Worm (Caenorhabditis elegans): ENCODE measurements around the gene Y43F8B.19.

Gene Y43F8B.19

ce11 chrV:19497087-19497486, 15.0 kb downstream of the Y43F8B.19 start:
- TF ChIP-seq nhr-71 (tag; optimal IDR thresholded peaks at IDR 0.05) = no peak
- no peak for TF ChIP-seq egl-13 (tag; optimal IDR thresholded peaks at IDR 0.05)
- TF ChIP-seq nhr-237 (tag; optimal IDR thresholded peaks at IDR 0.05) = no peak
- TF ChIP-seq ama-1 (optimal IDR thresholded peaks at IDR 0.05) = no peak
- no peak for TF ChIP-seq nhr-12 (tag; optimal IDR thresholded peaks at IDR 0.05)
- TF ChIP-seq vab-15 (tag; optimal IDR thresholded peaks at IDR 0.05) = no peak
- TF ChIP-seq tlp-1 (tag; optimal IDR thresholded peaks at IDR 0.05) = no peak
- no peak for TF ChIP-seq efl-1 (optimal IDR thresholded peaks at IDR 0.05)
- TF ChIP-seq efl-1 (GFP tag; optimal IDR thresholded peaks at IDR 0.05 in 1 of 2) = no peak
- no peak for TF ChIP-seq nhr-47 (tag; optimal IDR thresholded peaks at IDR 0.05)
- no peak for TF ChIP-seq alr-1 (tag; optimal IDR thresholded peaks at IDR 0.05; ENCODE audit: borderline replicate concordance)

DNA sequence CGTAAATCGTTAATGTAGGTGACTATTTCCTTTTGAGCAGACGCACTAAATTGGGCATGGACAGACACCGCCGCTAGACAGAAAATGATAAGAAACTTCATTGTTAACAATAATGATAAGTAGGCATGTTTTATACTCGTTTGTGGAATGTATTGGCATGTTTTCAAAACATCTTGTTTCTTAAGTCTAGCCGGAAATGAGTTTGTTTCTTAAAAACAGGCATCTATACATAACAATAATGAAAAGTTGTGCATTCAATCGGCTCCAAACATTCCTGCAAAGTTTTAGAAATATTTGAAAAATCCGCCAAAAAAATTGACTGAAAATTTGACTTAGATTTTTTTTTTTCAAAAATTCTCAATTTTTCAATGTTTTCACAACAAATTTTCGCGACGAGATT, 16.5 kb downstream of the Y43F8B.19 start, which contains the start of gene scl-21:
Gene scl-21 (minus strand): TSS at position 101 of the 400 bp plus-strand sequence.
- TF ChIP-seq sup-37 (GFP tag; optimal IDR thresholded peaks at IDR 0.05) = no peak
- no peak for TF ChIP-seq elt-2 (tag; optimal IDR thresholded peaks at IDR 0.05)
- no peak for TF ChIP-seq C34B4.2 (tag; optimal IDR thresholded peaks at IDR 0.05)
- no peak for TF ChIP-seq dpl-1 (GFP tag; optimal IDR thresholded peaks at IDR 0.05)
- TF ChIP-seq lin-35 (GFP tag; optimal IDR thresholded peaks at IDR 0.05) = no peak
- no peak for TF ChIP-seq nhr-237 (tag; optimal IDR thresholded peaks at IDR 0.05)
- no peak for TF ChIP-seq unc-86 (tag; optimal IDR thresholded peaks at IDR 0.05)
- no peak for TF ChIP-seq nhr-28 (tag; optimal IDR thresholded peaks at IDR 0.05)
- no peak for TF ChIP-seq lir-3 (tag; optimal IDR thresholded peaks at IDR 0.05; ENCODE audit: poor library complexity)
- TF ChIP-seq nhr-19 (GFP tag; conservative IDR thresholded peaks at IDR 0.05) = no peak
- TF ChIP-seq mab-9 (GFP tag; IDR thresholded peaks at IDR 0.05) = no peak
- no peak for TF ChIP-seq efl-3 (GFP tag; optimal IDR thresholded peaks at IDR 0.05)
- no peak for TF ChIP-seq efl-1 (optimal IDR thresholded peaks at IDR 0.05)
- no peak for TF ChIP-seq efl-1 (GFP tag; optimal IDR thresholded peaks at IDR 0.05 in 1 of 2)
- TF ChIP-seq unc-30 (tag; optimal IDR thresholded peaks at IDR 0.05) = no peak
- no peak for TF ChIP-seq zag-1 (tag; optimal IDR thresholded peaks at IDR 0.05)
- no peak for TF ChIP-seq tlp-1 (tag; optimal IDR thresholded peaks at IDR 0.05)
- no peak for TF ChIP-seq Y116A8C.19 (tag; optimal IDR thresholded peaks at IDR 0.05; ENCODE audit: borderline replicate concordance)
- no peak for TF ChIP-seq unc-130 (tag; optimal IDR thresholded peaks at IDR 0.05)
- no peak for TF ChIP-seq aha-1 (tag; optimal IDR thresholded peaks at IDR 0.05)
- no peak for TF ChIP-seq vab-15 (tag; optimal IDR thresholded peaks at IDR 0.05)

DNA sequence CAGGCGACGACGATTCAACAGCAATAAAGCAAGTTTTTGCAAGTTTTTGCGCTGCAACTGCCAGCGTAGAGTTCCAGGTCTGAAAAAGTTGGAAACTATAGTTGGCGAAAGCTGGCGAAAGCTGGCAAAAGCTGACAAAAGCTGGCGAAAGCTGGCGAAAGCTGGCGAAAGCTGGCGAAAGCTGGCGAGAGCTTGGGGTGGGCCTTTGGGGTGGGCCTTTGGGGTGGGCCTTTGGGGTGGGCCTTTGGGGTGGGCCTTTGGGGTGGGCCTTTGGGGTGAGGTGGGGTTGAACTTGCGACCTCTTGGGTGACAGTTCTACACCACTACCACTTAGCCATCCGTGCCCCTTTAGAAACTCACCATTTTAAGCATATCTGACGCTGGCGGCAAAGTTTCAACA, 17.0 kb downstream of the Y43F8B.19 start:
- TF ChIP-seq pax-3 (tag; optimal IDR thresholded peaks at IDR 0.05) (no peak), nhr-28 (tag; optimal IDR thresholded peaks at IDR 0.05) (no peak), unc-30 (tag; optimal IDR thresholded peaks at IDR 0.05) (no peak), unc-62 (GFP tag; optimal IDR thresholded peaks at IDR 0.05) (no peak), C16A3.4 (tag; optimal IDR thresholded peaks at IDR 0.05) (no peak), sup-37 (GFP tag; optimal IDR thresholded peaks at IDR 0.05) (no peak), vab-15 (tag; optimal IDR thresholded peaks at IDR 0.05) (no peak), lsy-2 (tag; optimal IDR thresholded peaks at IDR 0.05) (no peak), blmp-1 (tag; optimal IDR thresholded peaks at IDR 0.05) (no peak), aha-1 (tag; optimal IDR thresholded peaks at IDR 0.05) (no peak), elt-3 (tag; optimal IDR thresholded peaks at IDR 0.05) (no peak), swsn-7 (tag; optimal IDR thresholded peaks at IDR 0.05) (no peak)

ce11 chrV:19491302-19491701, 20.8 kb downstream of the Y43F8B.19 start, which contains the start of gene Y43F8B.29:
Gene Y43F8B.29, plus strand, starts transcription at chrV:19491602.
- TF ChIP-seq nhr-11 (tag; optimal IDR thresholded peaks at IDR 0.05) = no peak
- no peak for TF ChIP-seq alr-1 (tag; optimal IDR thresholded peaks at IDR 0.05; ENCODE audit: borderline replicate concordance)
- TF ChIP-seq efl-1 (optimal IDR thresholded peaks at IDR 0.05) = no peak
- TF ChIP-seq efl-1 (GFP tag; optimal IDR thresholded peaks at IDR 0.05 in 1 of 2) = no peak
- TF ChIP-seq lin-14 (GFP tag; optimal IDR thresholded peaks at IDR 0.05) = no peak
- no peak for TF ChIP-seq mab-9 (GFP tag; IDR thresholded peaks at IDR 0.05)
- TF ChIP-seq C16A3.4 (tag; optimal IDR thresholded peaks at IDR 0.05) = no peak
- TF ChIP-seq hlh-17 (GFP tag; optimal IDR thresholded peaks at IDR 0.05; ENCODE audit: borderline replicate concordance) = no peak
- no peak for TF ChIP-seq nhr-77 (tag; optimal IDR thresholded peaks at IDR 0.05)
- TF ChIP-seq dsc-1 (tag; optimal IDR thresholded peaks at IDR 0.05) = no peak
- TF ChIP-seq jun-1 (tag; optimal IDR thresholded peaks at IDR 0.05) = no peak
- TF ChIP-seq Y116A8C.19 (tag; optimal IDR thresholded peaks at IDR 0.05; ENCODE audit: borderline replicate concordance) = no peak
- TF ChIP-seq blmp-1 (tag; optimal IDR thresholded peaks at IDR 0.05) = no peak
- TF ChIP-seq unc-62 (GFP tag; optimal IDR thresholded peaks at IDR 0.05) = no peak
- TF ChIP-seq lsy-2 (tag; optimal IDR thresholded peaks at IDR 0.05) = no peak
- no peak for TF ChIP-seq pax-3 (tag; optimal IDR thresholded peaks at IDR 0.05)
- no peak for TF ChIP-seq elt-2 (tag; optimal IDR thresholded peaks at IDR 0.05)
- TF ChIP-seq lin-13 (GFP tag; optimal IDR thresholded peaks at IDR 0.05) = no peak
